Worm (Caenorhabditis elegans) whole organism, mixed stage, embryonic: Measurements from ENCODE around the gene K06H7.7.

ENCODE experiments used
- flh-1 ChIP-seq: fragments of 200-800 bp; sonication (Bioruptor generic); optimal IDR thresholded peaks from 2 replicates; lab custom pipeline; 2018; ENCODE audit warnings: mild to moderate bottlenecking, missing genetic modification characterization, moderate library complexity, missing compliant biosample characterization
- nhr-12 ChIP-seq: fragments of 150-350 bp; optimal IDR thresholded peaks from 2 replicates; lab custom pipeline; 2014; ENCODE audit warnings: missing biosample characterization, missing genetic modification characterization
- sptf-1 ChIP-seq: sonication (generic microtip); optimal IDR thresholded peaks from 2 replicates; lab custom pipeline; 2017; ENCODE audit warnings: mild to moderate bottlenecking, missing genetic modification characterization, moderate library complexity, missing compliant biosample characterization
- tbx-8 ChIP-seq: fragments of 200-800 bp; sonication (Bioruptor generic); optimal IDR thresholded peaks from 2 replicates; lab custom pipeline; 2018; ENCODE audit warnings: mild to moderate bottlenecking, missing genetic modification characterization, moderate library complexity, missing compliant biosample characterization
- unc-62 ChIP-seq: fragments of 150-350 bp; optimal IDR thresholded peaks from 2 replicates; lab custom pipeline; 2014; ENCODE audit warnings: missing biosample characterization, missing genetic modification reagents, missing genetic modification characterization

DNA sequence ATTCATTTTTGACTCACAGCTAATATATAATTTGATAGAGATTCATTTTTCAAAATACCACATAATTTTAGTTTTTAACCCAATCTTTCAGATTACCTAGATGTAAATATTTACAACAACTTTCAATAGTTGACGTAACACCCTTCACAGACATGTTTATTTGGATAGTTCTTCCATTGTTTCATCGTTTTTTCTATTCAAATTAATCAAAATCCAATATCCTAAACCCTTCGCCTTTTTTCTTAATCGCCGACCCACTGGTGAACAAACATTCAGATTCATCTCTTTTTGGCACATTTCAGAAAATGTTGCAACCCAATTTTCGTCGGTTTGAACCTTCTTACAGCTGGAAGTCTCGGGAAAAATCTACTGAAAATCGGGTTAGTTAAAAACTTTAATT is 13.7 kb upstream of the K06H7.7 start, which contains the start of gene K06H7.1:
- TF ChIP-seq unc-62 (GFP tag; lab: Kevin White, UChicago) (no peak), tbx-8 (no peak), nhr-12 (tag; lab: Kevin White, UChicago) (no peak), sptf-1 (tag; lab: Kevin White, UChicago) (no peak), flh-1 (GFP tag; lab: Kevin White, UChicago) (no peak)
